Fruit fly (Drosophila melanogaster) whole organism, embryonic: ENCODE data around the gene CG13012.
A peak's percentile ranks its signal among the peaks of the same experiment; 100 is the strongest.

Source experiments
- Adf1 ChIP-seq: fragments of 200-800 bp; sonication (Bioruptor generic); IDR thresholded peaks from 2 replicates; pipeline ENCODE4 v1.3.6; 2022; ENCODE audit warnings: missing biosample characterization, missing genetic modification characterization
- Blimp-1 ChIP-seq: fragments of 200-800 bp; sonication (Bioruptor generic); optimal IDR thresholded peaks from 3 replicates; lab custom pipeline; 2018; ENCODE audit warnings: missing biosample characterization, missing genetic modification characterization, mild to moderate bottlenecking, moderate library complexity, missing genetic modification reagents
- CG1024 ChIP-seq: fragments of 200-800 bp; sonication (Bioruptor generic); IDR thresholded peaks from 2 replicates; pipeline ENCODE4 v1.3.6; 2022; ENCODE audit warnings: missing biosample characterization, missing genetic modification characterization
- CG10431 ChIP-seq: fragments of 200-800 bp; sonication (Bioruptor generic); optimal IDR thresholded peaks from 3 replicates; lab custom pipeline; 2018; ENCODE audit warnings: missing biosample characterization, mild to moderate bottlenecking, missing genetic modification characterization
- CG10543 ChIP-seq: fragments of 200-800 bp; sonication (Bioruptor generic); optimal IDR thresholded peaks from 3 replicates; lab custom pipeline; 2017; ENCODE audit warnings: missing biosample characterization, mild to moderate bottlenecking, missing genetic modification characterization, moderate library complexity
- CG10565 ChIP-seq: fragments of 200-800 bp; sonication (Bioruptor generic); optimal IDR thresholded peaks from 3 replicates; lab custom pipeline; 2016; ENCODE audit warnings: missing biosample characterization, mild to moderate bottlenecking, missing genetic modification characterization
- CG10959 ChIP-seq: fragments of 200-800 bp; sonication (Bioruptor generic); IDR thresholded peaks from 2 replicates; pipeline ENCODE4 v1.3.6; 2022; ENCODE audit warnings: missing biosample characterization, missing genetic modification characterization
- CG11456 ChIP-seq: fragments of 200-800 bp; sonication (Bioruptor generic); IDR thresholded peaks from 3 replicates; pipeline ENCODE4 v1.3.6; 2022; ENCODE audit warnings: missing biosample characterization, missing genetic modification characterization
- CG11560 ChIP-seq: fragments of 200-800 bp; sonication (Bioruptor generic); IDR thresholded peaks from 3 replicates; pipeline ENCODE4 v1.3.6; 2022; ENCODE audit warnings: missing biosample characterization, missing genetic modification characterization
- CG1233 ChIP-seq: fragments of 200-800 bp; sonication (Bioruptor generic); optimal IDR thresholded peaks from 4 replicates; lab custom pipeline; 2018; ENCODE audit warnings: missing biosample characterization, mild to moderate bottlenecking, missing genetic modification characterization
- CG12744 ChIP-seq: fragments of 200-800 bp; sonication (Bioruptor generic); optimal IDR thresholded peaks from 2 replicates; lab custom pipeline; 2016; ENCODE audit warnings: missing biosample characterization, missing genetic modification characterization
- CG15073 ChIP-seq: fragments of 200-800 bp; sonication (Bioruptor generic); optimal IDR thresholded peaks from 2 replicates; lab custom pipeline; 2016; ENCODE audit warnings: missing biosample characterization, missing genetic modification characterization
- CG15269 ChIP-seq: fragments of 200-800 bp; sonication (Bioruptor generic); optimal IDR thresholded peaks from 2 replicates; lab custom pipeline; 2018; ENCODE audit warnings: missing biosample characterization, mild to moderate bottlenecking, missing genetic modification characterization, moderate library complexity
- CG17829 ChIP-seq: fragments of 200-800 bp; optimal IDR thresholded peaks from 2 replicates; lab custom pipeline; 2019; ENCODE audit warnings: missing biosample characterization, mild to moderate bottlenecking, missing genetic modification characterization, moderate library complexity
- CG1792 ChIP-seq: fragments of 200-800 bp; sonication (Bioruptor generic); optimal IDR thresholded peaks from 2 replicates; lab custom pipeline; 2016; ENCODE audit warnings: missing biosample characterization, missing genetic modification characterization
- CG18476 ChIP-seq: fragments of 200-800 bp; sonication (Bioruptor generic); optimal IDR thresholded peaks from 2 replicates; lab custom pipeline; 2016; ENCODE audit warnings: missing biosample characterization, mild to moderate bottlenecking, missing genetic modification characterization
- CG3838 ChIP-seq: fragments of 200-800 bp; sonication (Bioruptor generic); optimal IDR thresholded peaks from 3 replicates; lab custom pipeline; 2016; ENCODE audit warnings: missing biosample characterization, missing genetic modification characterization
- CG4707 ChIP-seq: fragments of 200-800 bp; sonication (Bioruptor generic); optimal IDR thresholded peaks from 2 replicates; lab custom pipeline; 2018; ENCODE audit warnings: missing biosample characterization, mild to moderate bottlenecking, missing genetic modification characterization, moderate library complexity
- CG4854 ChIP-seq: fragments of 200-800 bp; sonication (Bioruptor generic); optimal IDR thresholded peaks from 2 replicates; lab custom pipeline; 2016; ENCODE audit warnings: missing biosample characterization, missing genetic modification characterization, inconsistent platforms
- CG7271 ChIP-seq: fragments of 200-800 bp; sonication (Bioruptor generic); optimal IDR thresholded peaks from 2 replicates; lab custom pipeline; 2018; ENCODE audit warnings: missing biosample characterization, mild to moderate bottlenecking, missing genetic modification characterization, moderate library complexity
- CG8281 ChIP-seq: fragments of 200-800 bp; sonication (Bioruptor generic); optimal IDR thresholded peaks from 2 replicates; lab custom pipeline; 2018; ENCODE audit warnings: missing biosample characterization, mild to moderate bottlenecking, missing genetic modification characterization, moderate library complexity
- CG9437 ChIP-seq: fragments of 200-800 bp; sonication (Bioruptor generic); optimal IDR thresholded peaks from 2 replicates; lab custom pipeline; 2018; ENCODE audit warnings: missing biosample characterization, mild to moderate bottlenecking, missing genetic modification characterization
- CG9932 ChIP-seq: fragments of 200-800 bp; sonication (Bioruptor generic); IDR thresholded peaks from 2 replicates; pipeline ENCODE4 v1.3.6; 2022; ENCODE audit warnings: missing biosample characterization, missing genetic modification characterization
- CTCF ChIP-seq: fragments of 200-800 bp; sonication (Bioruptor generic); optimal IDR thresholded peaks from 2 replicates; lab custom pipeline; 2017; ENCODE audit warnings: missing biosample characterization, mild to moderate bottlenecking, missing genetic modification characterization, moderate library complexity
- GATAe ChIP-seq: fragments of 200-800 bp; sonication (Bioruptor generic); conservative IDR thresholded peaks from 2 replicates; pipeline ENCODE4 v1.3.6; 2022; ENCODE audit warnings: missing biosample characterization, missing genetic modification characterization
- HLH3B ChIP-seq: fragments of 200-800 bp; sonication (Bioruptor generic); IDR thresholded peaks from 2 replicates; pipeline ENCODE4 v1.3.6; 2022; ENCODE audit warnings: missing biosample characterization, missing genetic modification characterization
- Hr3 ChIP-seq: fragments of 200-800 bp; sonication (Bioruptor generic); optimal IDR thresholded peaks from 3 replicates; lab custom pipeline; 2016; ENCODE audit warnings: missing biosample characterization, missing genetic modification characterization
- Hsf ChIP-seq: fragments of 200-800 bp; sonication (Bioruptor generic); optimal IDR thresholded peaks from 3 replicates; lab custom pipeline; 2016; ENCODE audit warnings: missing biosample characterization, missing genetic modification characterization
- Meics ChIP-seq: fragments of 200-800 bp; sonication (Bioruptor generic); optimal IDR thresholded peaks from 2 replicates; lab custom pipeline; 2017; ENCODE audit warnings: missing biosample characterization, mild to moderate bottlenecking, missing genetic modification characterization
- Spps ChIP-seq: fragments of 200-800 bp; sonication (Bioruptor generic); optimal IDR thresholded peaks from 2 replicates; lab custom pipeline; 2018; ENCODE audit warnings: missing biosample characterization, mild to moderate bottlenecking, missing genetic modification characterization
- amos ChIP-seq: fragments of 200-800 bp; sonication (Bioruptor generic); IDR thresholded peaks from 2 replicates; pipeline ENCODE4 v1.3.6; 2022; ENCODE audit warnings: missing biosample characterization, missing genetic modification characterization; ENCODE audit not compliant: partially characterized antibody
- ap ChIP-seq: fragments of 200-800 bp; sonication (Bioruptor generic); IDR thresholded peaks from 2 replicates; pipeline ENCODE4 v1.3.6; 2022; ENCODE audit warnings: missing biosample characterization, missing genetic modification characterization
- ash1 ChIP-seq: fragments of 200-800 bp; sonication (Bioruptor generic); optimal IDR thresholded peaks from 2 replicates; lab custom pipeline; 2018; ENCODE audit warnings: missing biosample characterization, mild to moderate bottlenecking, missing genetic modification characterization
- btn ChIP-seq: fragments of 200-800 bp; sonication (Bioruptor generic); optimal IDR thresholded peaks from 2 replicates; lab custom pipeline; 2016; ENCODE audit warnings: missing biosample characterization, missing genetic modification characterization
- cg ChIP-seq: fragments of 200-800 bp; sonication (Bioruptor generic); optimal IDR thresholded peaks from 3 replicates; lab custom pipeline; 2019; ENCODE audit warnings: missing biosample characterization, mild to moderate bottlenecking, missing genetic modification characterization, moderate library complexity
- chif ChIP-seq, 2 experiments: fragments of 200-800 bp; sonication (Bioruptor generic); optimal IDR thresholded peaks; 3 replicates each; lab custom pipeline; 2016; ENCODE audit warnings: missing biosample characterization in 2 of 2, missing genetic modification characterization in 2 of 2
- chm ChIP-seq: fragments of 200-800 bp; sonication (Bioruptor generic); IDR thresholded peaks from 2 replicates; pipeline ENCODE4 v1.3.6; 2022; ENCODE audit warnings: missing biosample characterization, missing genetic modification characterization
- dati ChIP-seq: fragments of 200-800 bp; sonication (Bioruptor generic); IDR thresholded peaks from 2 replicates; pipeline ENCODE4 v1.3.6; 2022; ENCODE audit warnings: missing biosample characterization, missing genetic modification characterization
- disco-r ChIP-seq: fragments of 200-800 bp; sonication (Bioruptor generic); optimal IDR thresholded peaks from 2 replicates; lab custom pipeline; 2016; ENCODE audit warnings: missing biosample characterization, missing genetic modification characterization
- exex ChIP-seq: fragments of 200-800 bp; sonication (Bioruptor generic); optimal IDR thresholded peaks from 4 replicates; lab custom pipeline; 2018; ENCODE audit warnings: missing biosample characterization, mild to moderate bottlenecking, missing genetic modification characterization, moderate library complexity
- gro ChIP-seq: fragments of 200-800 bp; sonication (Bioruptor generic); optimal IDR thresholded peaks from 2 replicates; lab custom pipeline; 2016; ENCODE audit warnings: missing biosample characterization, missing genetic modification characterization
- ham ChIP-seq: fragments of 200-800 bp; sonication (Bioruptor generic); IDR thresholded peaks from 2 replicates; pipeline ENCODE4 v1.3.6; 2022; ENCODE audit warnings: missing biosample characterization, missing genetic modification characterization
- hb ChIP-seq: fragments of 200-800 bp; sonication (Bioruptor generic); IDR thresholded peaks from 3 replicates; pipeline ENCODE4 v1.3.6; 2022; ENCODE audit warnings: missing biosample characterization, missing genetic modification characterization; ENCODE audit not compliant: partially characterized antibody
- hbn ChIP-seq: fragments of 200-800 bp; sonication (Bioruptor generic); IDR thresholded peaks from 2 replicates; pipeline ENCODE4 v1.3.6; 2022; ENCODE audit warnings: missing biosample characterization, missing genetic modification characterization; ENCODE audit not compliant: partially characterized antibody
- hth ChIP-seq: fragments of >200 bp; optimal IDR thresholded peaks from 2 replicates; lab custom pipeline; 2017; ENCODE audit warnings: inconsistent platforms
- inv ChIP-seq: fragments of 200-800 bp; sonication (Bioruptor generic); IDR thresholded peaks from 2 replicates; pipeline ENCODE4 v1.3.6; 2022; ENCODE audit warnings: missing biosample characterization, missing genetic modification characterization; ENCODE audit not compliant: partially characterized antibody
- jigr1 ChIP-seq: fragments of 200-800 bp; sonication (Bioruptor generic); IDR thresholded peaks from 3 replicates; pipeline ENCODE4 v1.3.6; 2022; ENCODE audit warnings: missing biosample characterization, missing genetic modification characterization
- kay ChIP-seq: fragments of 200-800 bp; sonication (Bioruptor generic); optimal IDR thresholded peaks from 2 replicates; lab custom pipeline; 2016; ENCODE audit warnings: missing biosample characterization, missing genetic modification characterization
- mld ChIP-seq: fragments of 200-800 bp; sonication (Bioruptor generic); IDR thresholded peaks from 3 replicates; pipeline ENCODE4 v1.3.6; 2022; ENCODE audit warnings: missing biosample characterization, missing genetic modification characterization; ENCODE audit not compliant: partially characterized antibody
- oc ChIP-seq: fragments of 200-800 bp; sonication (Bioruptor generic); optimal IDR thresholded peaks from 2 replicates; lab custom pipeline; 2018; ENCODE audit warnings: missing biosample characterization, mild to moderate bottlenecking, missing genetic modification characterization, moderate library complexity
- sens ChIP-seq: fragments of 200-800 bp; sonication (Bioruptor generic); peaks from one replicate; lab custom pipeline; 2016; ENCODE audit warnings: missing biosample characterization, missing genetic modification characterization
- slbo ChIP-seq: fragments of 200-800 bp; sonication (Bioruptor generic); IDR thresholded peaks from 2 replicates; pipeline ENCODE4 v1.3.6; 2022; ENCODE audit warnings: missing biosample characterization, missing genetic modification characterization
- tx ChIP-seq: fragments of 200-800 bp; sonication (Bioruptor generic); optimal IDR thresholded peaks from 2 replicates; lab custom pipeline; 2016; ENCODE audit warnings: missing biosample characterization, missing genetic modification characterization

CG13012 gene

DNA sequence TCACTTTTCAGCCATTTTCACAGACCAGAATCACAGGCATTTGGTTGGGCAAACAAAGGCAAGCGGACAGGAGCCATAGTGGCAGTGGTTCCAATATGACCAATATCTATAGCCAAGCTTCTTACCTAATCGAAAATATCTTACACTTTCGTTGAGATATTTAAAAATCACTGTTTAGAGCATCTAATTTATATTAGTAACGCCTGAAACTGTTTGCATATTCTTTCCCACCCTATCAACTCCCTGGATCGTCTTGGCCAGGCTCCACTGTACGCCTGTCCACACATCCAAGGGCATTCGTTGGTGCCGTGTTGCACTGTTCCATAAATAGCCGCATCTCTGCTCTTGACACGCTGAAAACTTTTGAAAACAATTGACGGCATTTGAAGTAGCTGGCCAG lies 13.9 kb upstream of the CG13012 start (continued):
- no peak for TF ChIP-seq CG12744 (GFP tag; lab: Kevin White, UChicago)
- no peak for TF ChIP-seq CG15073 (GFP tag; lab: Kevin White, UChicago)
- TF ChIP-seq mld (GFP tag; lab: Robert Waterston, UW), result no peak
- no peak for TF ChIP-seq CG1792 (GFP tag; lab: Kevin White, UChicago)
- TF ChIP-seq inv (GFP tag; lab: Robert Waterston, UW), result no peak
- TF ChIP-seq sens (GFP tag; lab: Kevin White, UChicago), result peak; percentile 89
- no peak for TF ChIP-seq btn (GFP tag; lab: Kevin White, UChicago)
- no peak for TF ChIP-seq CG1233 (GFP tag; lab: Kevin White, UChicago)
- no peak for TF ChIP-seq CG11560 (tag; lab: Robert Waterston, UW)
- TF ChIP-seq CG10543 (GFP tag; lab: Kevin White, UChicago), result peak; percentile 21
- no peak for TF ChIP-seq hth (lab: Kevin White, UChicago)
- no peak for TF ChIP-seq oc (tag; lab: Kevin White, UChicago)
- TF ChIP-seq CG10431 (GFP tag; lab: Kevin White, UChicago), result no peak
- peak in 1 of 2 experiments; percentile 28 for TF ChIP-seq chif (GFP tag; optimal IDR thresholded peaks at IDR 0.05; lab: Kevin White, UChicago)
- TF ChIP-seq dati (GFP tag; lab: Robert Waterston, UW), result no peak
- peak; percentile 14 for TF ChIP-seq CG15269 (tag; lab: Kevin White, UChicago)
- no peak for TF ChIP-seq CG17829 (tag; lab: Kevin White, UChicago)
- no peak for TF ChIP-seq CTCF (GFP tag; lab: Kevin White, UChicago)
- TF ChIP-seq ash1 (GFP tag; lab: Kevin White, UChicago), result no peak
- no peak for TF ChIP-seq Adf1 (GFP tag; lab: Robert Waterston, UW)
- TF ChIP-seq hbn, result no peak
- peak; percentile 28 for TF ChIP-seq Blimp-1 (GFP tag; lab: Kevin White, UChicago)
- no peak for TF ChIP-seq hb (GFP tag; lab: Robert Waterston, UW)
- no peak for TF ChIP-seq slbo
- peak; percentile 25 for TF ChIP-seq Hsf (GFP tag; lab: Kevin White, UChicago)
- TF ChIP-seq HLH3B (GFP tag; lab: Robert Waterston, UW), result peak; percentile 44; the same call in 1 of the 2 replicates
- no peak for TF ChIP-seq CG7271
- TF ChIP-seq gro (GFP tag; lab: Kevin White, UChicago), result no peak
- TF ChIP-seq CG3838 (GFP tag; lab: Kevin White, UChicago), result no peak
- no peak for TF ChIP-seq CG10565 (GFP tag; lab: Kevin White, UChicago)
- TF ChIP-seq amos, result no peak
- TF ChIP-seq CG9437 (GFP tag; lab: Kevin White, UChicago), result no peak
- TF ChIP-seq Hr3 (GFP tag; lab: Kevin White, UChicago), result no peak
- TF ChIP-seq disco-r, result no peak
- no peak for TF ChIP-seq exex (tag; lab: Kevin White, UChicago)
- TF ChIP-seq Meics (GFP tag; lab: Kevin White, UChicago), result no peak
- TF ChIP-seq CG1024 (GFP tag; lab: Robert Waterston, UW), result no peak
- no peak for TF ChIP-seq jigr1
- no peak for TF ChIP-seq CG18476
- TF ChIP-seq chm, result no peak
- no peak for TF ChIP-seq kay (GFP tag; lab: Kevin White, UChicago)
- TF ChIP-seq CG11456 (GFP tag; lab: Robert Waterston, UW), result no peak
- no peak for TF ChIP-seq CG4707 (GFP tag; lab: Kevin White, UChicago)
- TF ChIP-seq CG9932, result no peak
- TF ChIP-seq CG8281 (tag; lab: Kevin White, UChicago), result no peak
- no peak for TF ChIP-seq cg (GFP tag; lab: Kevin White, UChicago)
- 0 out of 2 replicates have a peak, but pooled peaks have one; percentile 3 for TF ChIP-seq ap (GFP tag; lab: Robert Waterston, UW)
- no peak for TF ChIP-seq Spps
- no peak for TF ChIP-seq ham (GFP tag; lab: Robert Waterston, UW)
- no peak for TF ChIP-seq tx (GFP tag; lab: Kevin White, UChicago)
- no peak for TF ChIP-seq GATAe (GFP tag; lab: Robert Waterston, UW)
- TF ChIP-seq CG10959 (GFP tag; lab: Robert Waterston, UW), result no peak
- no peak for TF ChIP-seq CG4854 (GFP tag; lab: Kevin White, UChicago)
